Worm (Caenorhabditis elegans) whole organism, midembryonic: Measurements from ENCODE around the gene che-2.

Source experiments
- T22C8.4 ChIP-seq: fragments of 200-800 bp; sonication (Bioruptor generic); IDR thresholded peaks from 2 replicates; pipeline ENCODE4 v1.3.6; 2022; ENCODE audit warnings: missing genetic modification characterization, missing compliant biosample characterization
- flt-1 ChIP-seq: fragments of 200-800 bp; sonication (Bioruptor generic); IDR thresholded peaks from 2 replicates; pipeline ENCODE4 v1.3.6; 2022; ENCODE audit warnings: missing genetic modification characterization, missing compliant biosample characterization
- ref-1 ChIP-seq: fragments of 200-800 bp; sonication (Bioruptor generic); conservative IDR thresholded peaks from 2 replicates; pipeline ENCODE4 v1.3.6; 2022; ENCODE audit warnings: missing genetic modification reagents, missing genetic modification characterization, missing compliant biosample characterization
- tab-1 ChIP-seq: fragments of 200-800 bp; sonication (Bioruptor generic); IDR thresholded peaks from 2 replicates; pipeline ENCODE4 v1.3.6; 2022; ENCODE audit warnings: missing genetic modification characterization, missing compliant biosample characterization

ce11 chrX:476261-476660 is 5.0 kb upstream of the che-2 start, which contains the start of gene F38G1.3:
- TF ChIP-seq T22C8.4 = no peak
- no peak for TF ChIP-seq flt-1 (GFP tag; lab: Robert Waterston, UW)
- no peak for TF ChIP-seq tab-1 (GFP tag; lab: Robert Waterston, UW)
- TF ChIP-seq ref-1 = no peak
